Fruit fly (Drosophila melanogaster) whole organism, embryonic: ENCODE data around the gene CG12241.

Experiments used
- Antp ChIP-seq: fragments of 200-800 bp; sonication (Bioruptor generic); optimal IDR thresholded peaks from 3 replicates; lab custom pipeline; 2016; ENCODE audit warnings: missing biosample characterization, missing genetic modification characterization
- BtbVII ChIP-seq: fragments of 200-800 bp; sonication (Bioruptor generic); optimal IDR thresholded peaks from 3 replicates; lab custom pipeline; 2017; ENCODE audit warnings: missing biosample characterization, mild to moderate bottlenecking, missing genetic modification characterization
- CG10147 ChIP-seq: fragments of 200-800 bp; sonication (Bioruptor generic); optimal IDR thresholded peaks from 2 replicates; lab custom pipeline; 2019; ENCODE audit warnings: missing biosample characterization, mild to moderate bottlenecking, missing genetic modification characterization, moderate library complexity
- CG10543 ChIP-seq: fragments of 200-800 bp; sonication (Bioruptor generic); optimal IDR thresholded peaks from 3 replicates; lab custom pipeline; 2017; ENCODE audit warnings: missing biosample characterization, mild to moderate bottlenecking, missing genetic modification characterization, moderate library complexity
- CG12071 ChIP-seq: fragments of 200-800 bp; sonication (Bioruptor generic); optimal IDR thresholded peaks from 3 replicates; lab custom pipeline; 2018; ENCODE audit warnings: missing biosample characterization, mild to moderate bottlenecking, missing genetic modification characterization
- CG12769 ChIP-seq: fragments of 200-800 bp; sonication (Bioruptor generic); optimal IDR thresholded peaks from 2 replicates; lab custom pipeline; 2019; ENCODE audit warnings: missing biosample characterization, mild to moderate bottlenecking, missing genetic modification characterization, moderate library complexity
- CG12942 ChIP-seq: fragments of 200-800 bp; sonication (Bioruptor generic); optimal IDR thresholded peaks from 3 replicates; lab custom pipeline; 2016; ENCODE audit warnings: missing biosample characterization, missing genetic modification characterization
- CG13894 ChIP-seq: fragments of 200-800 bp; sonication (Bioruptor generic); optimal IDR thresholded peaks from 3 replicates; lab custom pipeline; 2018; ENCODE audit warnings: missing biosample characterization, mild to moderate bottlenecking, missing genetic modification characterization, moderate library complexity
- CG14014 ChIP-seq: fragments of 200-800 bp; sonication (Bioruptor generic); IDR thresholded peaks from 2 replicates; pipeline ENCODE4 v1.3.6; 2022; ENCODE audit warnings: missing biosample characterization, missing genetic modification characterization
- CG14667 ChIP-seq: fragments of 200-800 bp; sonication (Bioruptor generic); IDR thresholded peaks from 2 replicates; pipeline ENCODE4 v1.3.6; 2022; ENCODE audit warnings: missing biosample characterization, missing genetic modification characterization
- CG14860 ChIP-seq: fragments of 200-800 bp; sonication (Bioruptor generic); IDR thresholded peaks from 3 replicates; pipeline ENCODE4 v1.3.6; 2022; ENCODE audit warnings: missing biosample characterization, missing genetic modification characterization; ENCODE audit not compliant: partially characterized antibody
- CG1602 ChIP-seq: fragments of 200-800 bp; sonication (Bioruptor generic); optimal IDR thresholded peaks from 3 replicates; lab custom pipeline; 2016; ENCODE audit warnings: missing biosample characterization, missing genetic modification characterization
- CG16813 ChIP-seq: fragments of 200-800 bp; sonication (Bioruptor generic); IDR thresholded peaks from 3 replicates; pipeline ENCODE4 v1.3.6; 2022; ENCODE audit warnings: missing biosample characterization, missing genetic modification characterization; ENCODE audit not compliant: partially characterized antibody
- CG17186 ChIP-seq: fragments of 200-800 bp; sonication (Bioruptor generic); optimal IDR thresholded peaks from 3 replicates; lab custom pipeline; 2017; ENCODE audit warnings: missing biosample characterization, missing genetic modification reagents, missing genetic modification characterization
- CG17361 ChIP-seq: fragments of 200-800 bp; sonication (Bioruptor generic); IDR thresholded peaks from 3 replicates; pipeline ENCODE4 v1.3.6; 2022; ENCODE audit warnings: missing biosample characterization, missing genetic modification characterization
- CG17568 ChIP-seq: fragments of 200-800 bp; sonication (Bioruptor generic); optimal IDR thresholded peaks from 2 replicates; lab custom pipeline; 2018; ENCODE audit warnings: missing biosample characterization, mild to moderate bottlenecking, missing genetic modification characterization, moderate library complexity
- CG18011 ChIP-seq: fragments of 200-800 bp; sonication (Bioruptor generic); optimal IDR thresholded peaks from 2 replicates; lab custom pipeline; 2017; ENCODE audit warnings: missing biosample characterization, missing genetic modification characterization, mild to moderate bottlenecking, moderate library complexity, missing genotype
- CG18262 ChIP-seq: fragments of 200-800 bp; optimal IDR thresholded peaks from 3 replicates; lab custom pipeline; 2019; ENCODE audit warnings: missing biosample characterization, mild to moderate bottlenecking, missing genetic modification characterization, moderate library complexity
- CG18764 ChIP-seq: fragments of 200-800 bp; sonication (Bioruptor generic); optimal IDR thresholded peaks from 3 replicates; lab custom pipeline; 2016; ENCODE audit warnings: missing biosample characterization, missing genetic modification characterization
- CG2199 ChIP-seq: fragments of 200-800 bp; sonication (Bioruptor generic); IDR thresholded peaks from 3 replicates; pipeline ENCODE4 v1.3.6; 2022; ENCODE audit warnings: missing biosample characterization, missing genetic modification characterization
- CG2678 ChIP-seq: fragments of 200-800 bp; sonication (Bioruptor generic); optimal IDR thresholded peaks from 3 replicates; lab custom pipeline; 2019; ENCODE audit warnings: missing biosample characterization, mild to moderate bottlenecking, missing genetic modification characterization, moderate library complexity
- CG30020 ChIP-seq: fragments of 200-800 bp; optimal IDR thresholded peaks from 2 replicates; lab custom pipeline; 2019; ENCODE audit warnings: missing biosample characterization, mild to moderate bottlenecking, missing genetic modification characterization, moderate library complexity
- CG32772 ChIP-seq: fragments of 200-800 bp; sonication (Bioruptor generic); IDR thresholded peaks from 2 replicates; pipeline ENCODE4 v1.3.6; 2022; ENCODE audit warnings: missing biosample characterization, missing genetic modification characterization
- CG43689 ChIP-seq: fragments of 200-800 bp; sonication (Bioruptor generic); IDR thresholded peaks from 2 replicates; pipeline ENCODE4 v1.3.6; 2022; ENCODE audit warnings: missing biosample characterization, missing genetic modification characterization
- CG4424 ChIP-seq: fragments of 200-800 bp; sonication (Bioruptor generic); optimal IDR thresholded peaks from 3 replicates; lab custom pipeline; 2016; ENCODE audit warnings: missing biosample characterization, missing genetic modification characterization
- CG4617 ChIP-seq: fragments of 200-800 bp; sonication (Bioruptor generic); optimal IDR thresholded peaks from 3 replicates; lab custom pipeline; 2016; ENCODE audit warnings: missing biosample characterization, missing genetic modification characterization, borderline replicate concordance
- CG6689 ChIP-seq: fragments of 200-800 bp; sonication (Bioruptor generic); IDR thresholded peaks from 2 replicates; pipeline ENCODE4 v1.3.6; 2022; ENCODE audit warnings: missing biosample characterization, missing genetic modification characterization
- CG9609 ChIP-seq: fragments of 200-800 bp; sonication (Bioruptor generic); optimal IDR thresholded peaks from 3 replicates; lab custom pipeline; 2016; ENCODE audit warnings: missing biosample characterization, missing genetic modification characterization
- CG9876 ChIP-seq: fragments of 200-800 bp; sonication (Bioruptor generic); optimal IDR thresholded peaks from 2 replicates; lab custom pipeline; 2016; ENCODE audit warnings: missing biosample characterization, missing genetic modification characterization
- CTCF ChIP-seq: fragments of 200-800 bp; sonication (Bioruptor generic); optimal IDR thresholded peaks from 2 replicates; lab custom pipeline; 2017; ENCODE audit warnings: missing biosample characterization, mild to moderate bottlenecking, missing genetic modification characterization, moderate library complexity
- D ChIP-seq, 2 experiments: fragments of 200-800 bp in 1 of 2; fragments of >200 bp in 1 of 2; sonication (Bioruptor generic) in 1 of 2; optimal IDR thresholded peaks; 2 replicates in 1 of 2; 3 replicates in 1 of 2; lab custom pipeline; 2017; ENCODE audit warnings: mild to moderate bottlenecking in 1 of 2, missing biosample characterization in 1 of 2, missing genetic modification characterization in 1 of 2, missing genetic modification reagents in 1 of 2
- E2f2 ChIP-seq: fragments of 200-800 bp; sonication (Bioruptor generic); IDR thresholded peaks from 2 replicates; pipeline ENCODE4 v1.3.6; 2022; ENCODE audit warnings: missing biosample characterization, missing genetic modification characterization
- H2.0 ChIP-seq: fragments of 200-800 bp; sonication (Bioruptor generic); IDR thresholded peaks from 2 replicates; pipeline ENCODE4 v1.3.6; 2022; ENCODE audit warnings: missing biosample characterization, missing genetic modification characterization
- Oli ChIP-seq: fragments of 200-800 bp; sonication (Bioruptor generic); optimal IDR thresholded peaks from 2 replicates; lab custom pipeline; 2018; ENCODE audit warnings: missing biosample characterization, mild to moderate bottlenecking, missing genetic modification characterization, moderate library complexity
- Optix ChIP-seq: fragments of 200-800 bp; sonication (Bioruptor generic); IDR thresholded peaks from 3 replicates; pipeline ENCODE4 v1.3.6; 2022; ENCODE audit warnings: missing biosample characterization, missing genetic modification characterization
- Sox102F ChIP-seq: fragments of 200-800 bp; sonication (Bioruptor generic); optimal IDR thresholded peaks from 2 replicates; lab custom pipeline; 2018; ENCODE audit warnings: missing biosample characterization, mild to moderate bottlenecking, missing genetic modification characterization, moderate library complexity
- Xbp1 ChIP-seq: fragments of 200-800 bp; sonication (Bioruptor generic); optimal IDR thresholded peaks from 3 replicates; lab custom pipeline; 2016; ENCODE audit warnings: missing biosample characterization, mild to moderate bottlenecking, missing genetic modification characterization
- al ChIP-seq: fragments of 200-800 bp; sonication (Bioruptor generic); IDR thresholded peaks from 2 replicates; pipeline ENCODE4 v1.3.6; 2022; ENCODE audit warnings: missing biosample characterization, missing genetic modification characterization
- ap ChIP-seq: fragments of 200-800 bp; sonication (Bioruptor generic); IDR thresholded peaks from 2 replicates; pipeline ENCODE4 v1.3.6; 2022; ENCODE audit warnings: missing biosample characterization, missing genetic modification characterization
- ci ChIP-seq: fragments of 200-800 bp; sonication (Bioruptor generic); IDR thresholded peaks from 3 replicates; pipeline ENCODE4 v1.3.6; 2022; ENCODE audit warnings: missing biosample characterization, missing genetic modification characterization
- crol ChIP-seq: fragments of 200-800 bp; sonication (Bioruptor generic); IDR thresholded peaks from 2 replicates; pipeline ENCODE4 v1.3.6; 2022; ENCODE audit warnings: missing biosample characterization, missing genetic modification characterization
- kay ChIP-seq: fragments of 200-800 bp; sonication (Bioruptor generic); optimal IDR thresholded peaks from 2 replicates; lab custom pipeline; 2016; ENCODE audit warnings: missing biosample characterization, missing genetic modification characterization
- lov ChIP-seq, 2 experiments: fragments of 200-800 bp in 1 of 2; fragments of >200 bp in 1 of 2; sonication (Bioruptor generic) in 1 of 2; IDR thresholded peaks in 1 of 2; optimal IDR thresholded peaks in 1 of 2; 2 replicates in 1 of 2; 3 replicates in 1 of 2; pipeline versions ENCODE4 v1.3.6 to Lab custom; 2017 to 2022; ENCODE audit warnings: missing biosample characterization in 1 of 2, missing genetic modification characterization in 1 of 2
- nom ChIP-seq: fragments of 200-800 bp; sonication (Bioruptor generic); optimal IDR thresholded peaks from 2 replicates; lab custom pipeline; 2017; ENCODE audit warnings: missing biosample characterization, missing genetic modification characterization, mild to moderate bottlenecking, moderate library complexity, missing genetic modification reagents
- psq ChIP-seq: fragments of 200-800 bp; sonication (Bioruptor generic); optimal IDR thresholded peaks from 2 replicates; lab custom pipeline; 2017; ENCODE audit warnings: missing biosample characterization, missing genetic modification characterization
- sob ChIP-seq: fragments of 200-800 bp; sonication (Bioruptor generic); IDR thresholded peaks from 2 replicates; pipeline ENCODE4 v1.3.6; 2022; ENCODE audit warnings: missing biosample characterization, missing genetic modification characterization
- tgo ChIP-seq: fragments of 200-800 bp; sonication (Bioruptor generic); IDR thresholded peaks from 3 replicates; pipeline ENCODE4 v1.3.6; 2022; ENCODE audit warnings: missing biosample characterization, missing genetic modification characterization
- trem ChIP-seq: fragments of 200-800 bp; optimal IDR thresholded peaks from 3 replicates; lab custom pipeline; 2019; ENCODE audit warnings: missing biosample characterization, mild to moderate bottlenecking, missing genetic modification characterization, moderate library complexity

CG12241 gene

DNA sequence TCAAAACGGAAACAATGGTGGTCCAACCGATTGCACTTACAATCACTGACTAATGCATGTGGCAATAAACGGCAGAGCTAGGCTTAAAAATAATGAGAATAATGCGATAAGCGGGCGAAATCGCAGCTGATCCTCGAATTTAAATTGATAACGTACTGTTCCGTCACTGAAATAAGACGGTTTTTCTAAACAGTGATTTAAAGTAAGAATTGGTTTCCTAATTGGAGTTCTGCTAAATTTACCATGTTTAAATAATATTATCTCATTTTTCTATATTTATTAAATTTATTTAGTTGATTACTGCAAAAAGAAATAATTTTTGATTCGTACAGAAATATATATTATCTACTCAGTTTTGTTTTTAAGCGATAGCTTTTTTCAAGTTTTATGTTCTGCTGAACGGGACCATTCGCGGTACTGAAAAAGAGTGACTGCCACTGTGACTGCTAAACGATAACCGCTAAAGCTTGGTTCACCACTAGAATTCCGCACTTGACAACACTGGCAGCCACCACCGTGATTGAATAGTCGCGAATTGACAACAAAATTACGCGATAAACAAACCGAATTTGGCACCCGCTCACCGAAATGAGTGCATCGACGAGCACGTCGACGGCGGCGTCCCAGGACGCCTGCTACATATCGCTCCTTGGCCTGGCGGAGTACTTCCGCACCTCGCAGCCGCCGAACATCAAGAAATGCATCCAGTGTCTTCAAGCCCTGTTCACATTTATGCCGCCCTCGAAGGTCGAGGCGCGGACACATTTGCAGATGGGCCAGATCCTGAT is 10.2 kb upstream of the CG12241 start, which contains the start of the genes Spn88Eb and Mau2 (continued):
- TF ChIP-seq D (optimal IDR thresholded peaks at IDR 0.05; lab: Kevin White, UChicago) (no peak), D (GFP tag; optimal IDR thresholded peaks at IDR 0.05; lab: Kevin White, UChicago) (peak; percentile 14), CG18764 (GFP tag; lab: Kevin White, UChicago) (peak; percentile 48), CG10543 (GFP tag; lab: Kevin White, UChicago) (peak; percentile 64), CTCF (GFP tag; lab: Kevin White, UChicago) (no peak), psq (GFP tag; lab: Kevin White, UChicago) (no peak), CG14667 (peak; percentile 82), Optix (GFP tag; lab: Robert Waterston, UW) (0 out of 3 replicates have a peak, but pooled peaks have one; percentile 32), sob (peak; percentile 94), CG18011 (GFP tag; lab: Kevin White, UChicago) (peak; percentile 23), CG12071 (no peak), CG4424 (GFP tag; lab: Kevin White, UChicago) (peak; percentile 70), CG43689 (GFP tag; lab: Robert Waterston, UW) (no peak), ci (GFP tag; lab: Robert Waterston, UW) (peak; percentile 73), CG9876 (GFP tag; lab: Kevin White, UChicago) (peak; percentile 58), CG32772 (GFP tag; lab: Robert Waterston, UW) (peak; percentile 57; the same call in 1 of the 2 replicates), Antp (GFP tag; lab: Kevin White, UChicago) (peak; percentile 75), E2f2 (GFP tag; lab: Robert Waterston, UW) (peak; percentile 47; the same call in 1 of the 2 replicates), BtbVII (GFP tag; lab: Kevin White, UChicago) (no peak), nom (GFP tag; lab: Kevin White, UChicago) (no peak), CG18262 (peak; percentile 55), CG2678 (tag; lab: Kevin White, UChicago) (no peak), tgo (peak; percentile 59), al (GFP tag; lab: Robert Waterston, UW) (peak; percentile 70), CG2199 (0 out of 3 replicates have a peak, but pooled peaks have one; percentile 40), CG14014 (peak; percentile 36), CG6689 (0 out of 2 replicates have a peak, but pooled peaks have one; percentile 34), CG1602 (GFP tag; lab: Kevin White, UChicago) (peak; percentile 43), CG17361 (GFP tag; lab: Robert Waterston, UW) (peak; percentile 79; the same call in 2 of the 3 replicates), Oli (peak; percentile 37), lov (optimal IDR thresholded peaks at IDR 0.05; lab: Kevin White, UChicago) (no peak), lov (GFP tag; IDR thresholded peaks at IDR 0.05; lab: Robert Waterston, UW) (0 out of 3 replicates have a peak, but pooled peaks have one; percentile 18), crol (GFP tag; lab: Robert Waterston, UW) (no peak), CG4617 (GFP tag; lab: Kevin White, UChicago) (peak; percentile 74), CG10147 (GFP tag; lab: Kevin White, UChicago) (no peak), CG16813 (GFP tag; lab: Robert Waterston, UW) (peak; percentile 69), CG9609 (peak; percentile 62), CG17568 (GFP tag; lab: Kevin White, UChicago) (no peak), CG17186 (GFP tag; lab: Kevin White, UChicago) (peak; percentile 52), CG12942 (GFP tag; lab: Kevin White, UChicago) (peak; percentile 61), CG13894 (no peak), Sox102F (GFP tag; lab: Kevin White, UChicago) (no peak), ap (no peak), Xbp1 (peak; percentile 75), CG14860 (GFP tag; lab: Robert Waterston, UW) (peak; percentile 46; the same call in 2 of the 3 replicates), CG12769 (tag; lab: Kevin White, UChicago) (no peak), kay (GFP tag; lab: Kevin White, UChicago) (peak; percentile 60), CG30020 (tag; lab: Kevin White, UChicago) (peak; percentile 72), H2.0 (GFP tag; lab: Robert Waterston, UW) (peak; percentile 67), trem (tag; lab: Kevin White, UChicago) (peak; percentile 49)
